Worm (Caenorhabditis elegans) whole organism, young adult: ENCODE data around the gene Y57A10A.24.

ENCODE experiments used
- F10E7.11 ChIP-seq: sonication (generic microtip); optimal IDR thresholded peaks from 2 replicates; lab custom pipeline; 2017; ENCODE audit warnings: mild to moderate bottlenecking, missing genetic modification characterization, moderate library complexity, missing compliant biosample characterization
- ceh-79 ChIP-seq: sonication (generic microtip); optimal IDR thresholded peaks from 2 replicates; lab custom pipeline; 2017; ENCODE audit warnings: mild to moderate bottlenecking, missing genetic modification characterization, missing compliant biosample characterization
- nhr-27 ChIP-seq: fragments of 200-800 bp; sonication (Bioruptor generic); optimal IDR thresholded peaks from 2 replicates; lab custom pipeline; 2018; ENCODE audit warnings: mild to moderate bottlenecking, missing genetic modification characterization, moderate library complexity, missing compliant biosample characterization
- unc-62 ChIP-seq: fragments of 150-350 bp; optimal IDR thresholded peaks from 2 replicates; lab custom pipeline; 2014; ENCODE audit warnings: missing biosample characterization, missing genetic modification reagents, missing genetic modification characterization

DNA sequence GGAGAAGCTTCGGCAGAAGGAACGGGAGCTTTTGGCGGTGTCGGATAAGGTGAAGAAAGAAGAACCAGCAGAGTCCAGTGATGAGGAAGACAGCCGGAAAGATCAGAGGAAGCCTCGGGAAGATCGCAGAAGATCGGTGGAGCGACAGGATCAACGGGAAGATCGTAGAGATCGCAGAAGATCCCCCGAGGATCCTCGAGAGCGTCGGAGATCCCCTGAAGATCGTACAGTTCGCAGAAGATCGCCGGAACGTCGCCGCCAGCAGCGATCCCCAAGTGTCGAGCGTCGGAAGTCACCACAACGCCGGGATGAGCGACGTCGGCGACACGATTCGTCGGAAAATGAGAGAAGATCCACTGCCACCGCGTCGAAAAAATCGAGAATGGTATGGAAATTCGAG is 16.6 kb upstream of the Y57A10A.24 start:
- no peak for TF ChIP-seq F10E7.11 (tag; lab: Kevin White, UChicago)
- TF ChIP-seq unc-62 (GFP tag; lab: Kevin White, UChicago): no peak
- no peak for TF ChIP-seq ceh-79 (tag; lab: Kevin White, UChicago)
- TF ChIP-seq nhr-27 (tag; lab: Kevin White, UChicago): no peak
